Fruit fly (Drosophila melanogaster) whole organism, embryonic: ENCODE data around the gene Cpr76Bb.
A peak's percentile ranks its signal among the peaks of the same experiment; 100 is the strongest.

Source experiments
- Bdp1 ChIP-seq: fragments of 200-800 bp; sonication (Bioruptor generic); optimal IDR thresholded peaks from 3 replicates; lab custom pipeline; 2016; ENCODE audit warnings: missing biosample characterization, missing genetic modification characterization
- CG10267 ChIP-seq: fragments of 200-800 bp; sonication (Bioruptor generic); optimal IDR thresholded peaks from 2 replicates; lab custom pipeline; 2018; ENCODE audit warnings: missing biosample characterization, mild to moderate bottlenecking, missing genetic modification characterization, moderate library complexity
- CG11085 ChIP-seq: fragments of 200-800 bp; sonication (Bioruptor generic); IDR thresholded peaks from 2 replicates; pipeline ENCODE4 v1.3.6; 2022; ENCODE audit warnings: missing biosample characterization, missing genetic modification characterization
- CG11696 ChIP-seq: fragments of 200-800 bp; sonication (Bioruptor generic); IDR thresholded peaks from 2 replicates; pipeline ENCODE4 v1.3.6; 2022; ENCODE audit warnings: missing biosample characterization, missing genetic modification characterization
- CG11723 ChIP-seq: fragments of 200-800 bp; sonication (Bioruptor generic); optimal IDR thresholded peaks from 2 replicates; lab custom pipeline; 2017; ENCODE audit warnings: missing biosample characterization, mild to moderate bottlenecking, missing genetic modification characterization
- CG12769 ChIP-seq: fragments of 200-800 bp; sonication (Bioruptor generic); optimal IDR thresholded peaks from 2 replicates; lab custom pipeline; 2019; ENCODE audit warnings: missing biosample characterization, mild to moderate bottlenecking, missing genetic modification characterization, moderate library complexity
- CG13296 ChIP-seq: fragments of 200-800 bp; sonication (Bioruptor generic); optimal IDR thresholded peaks from 3 replicates; lab custom pipeline; 2018; ENCODE audit warnings: missing biosample characterization, mild to moderate bottlenecking, missing genetic modification characterization
- CG15011 ChIP-seq: fragments of 200-800 bp; sonication (Bioruptor generic); optimal IDR thresholded peaks from 3 replicates; lab custom pipeline; 2018; ENCODE audit warnings: missing biosample characterization, mild to moderate bottlenecking, missing genetic modification characterization
- CG1602 ChIP-seq: fragments of 200-800 bp; sonication (Bioruptor generic); optimal IDR thresholded peaks from 3 replicates; lab custom pipeline; 2016; ENCODE audit warnings: missing biosample characterization, missing genetic modification characterization
- CG17802 ChIP-seq: fragments of 200-800 bp; sonication (Bioruptor generic); optimal IDR thresholded peaks from 2 replicates; lab custom pipeline; 2018; ENCODE audit warnings: missing biosample characterization, mild to moderate bottlenecking, missing genetic modification characterization, moderate library complexity
- CG18262 ChIP-seq: fragments of 200-800 bp; optimal IDR thresholded peaks from 3 replicates; lab custom pipeline; 2019; ENCODE audit warnings: missing biosample characterization, mild to moderate bottlenecking, missing genetic modification characterization, moderate library complexity
- CG2889 ChIP-seq: fragments of 200-800 bp; sonication (Bioruptor generic); IDR thresholded peaks from 3 replicates; pipeline ENCODE4 v1.3.6; 2022; ENCODE audit warnings: missing biosample characterization, missing genetic modification characterization
- CG3065 ChIP-seq: fragments of 200-800 bp; sonication (Bioruptor generic); optimal IDR thresholded peaks from 2 replicates; lab custom pipeline; 2016; ENCODE audit warnings: missing biosample characterization, missing genetic modification characterization
- CG34422 ChIP-seq: fragments of 200-800 bp; sonication (Bioruptor generic); IDR thresholded peaks from 3 replicates; pipeline ENCODE4 v1.3.6; 2022; ENCODE audit warnings: missing biosample characterization, missing genetic modification characterization
- CG3995 ChIP-seq: fragments of 200-800 bp; sonication (Bioruptor generic); optimal IDR thresholded peaks from 3 replicates; lab custom pipeline; 2016; ENCODE audit warnings: missing biosample characterization, missing genetic modification characterization
- CG7271 ChIP-seq: fragments of 200-800 bp; sonication (Bioruptor generic); optimal IDR thresholded peaks from 2 replicates; lab custom pipeline; 2018; ENCODE audit warnings: missing biosample characterization, mild to moderate bottlenecking, missing genetic modification characterization, moderate library complexity
- CG7556 ChIP-seq: fragments of 200-800 bp; sonication (Bioruptor generic); optimal IDR thresholded peaks from 2 replicates; lab custom pipeline; 2017; ENCODE audit warnings: missing biosample characterization, mild to moderate bottlenecking, missing genetic modification characterization
- Camta ChIP-seq: fragments of 200-800 bp; sonication (Bioruptor generic); optimal IDR thresholded peaks from 2 replicates; lab custom pipeline; 2016; ENCODE audit warnings: missing biosample characterization, missing genetic modification characterization
- Dek ChIP-seq: fragments of 200-800 bp; sonication (Bioruptor generic); optimal IDR thresholded peaks from 3 replicates; lab custom pipeline; 2019; ENCODE audit warnings: missing biosample characterization, mild to moderate bottlenecking, missing genetic modification characterization, moderate library complexity
- Doc2 ChIP-seq: fragments of 200-800 bp; sonication (Bioruptor generic); IDR thresholded peaks from 2 replicates; pipeline ENCODE4 v1.3.6; 2022; ENCODE audit warnings: missing biosample characterization, missing genetic modification characterization
- Drgx ChIP-seq: fragments of 200-800 bp; sonication (Bioruptor generic); IDR thresholded peaks from 2 replicates; pipeline ENCODE4 v1.3.6; 2022; ENCODE audit warnings: missing biosample characterization, missing genetic modification characterization
- ERR ChIP-seq: fragments of 200-800 bp; sonication (Bioruptor generic); optimal IDR thresholded peaks from 2 replicates; lab custom pipeline; 2016; ENCODE audit warnings: missing biosample characterization, missing genetic modification characterization
- Ets97D ChIP-seq: fragments of 200-800 bp; sonication (Bioruptor generic); optimal IDR thresholded peaks from 3 replicates; lab custom pipeline; 2016; ENCODE audit warnings: missing biosample characterization, missing genetic modification characterization
- HLHmδ ChIP-seq: fragments of 200-800 bp; sonication (Bioruptor generic); optimal IDR thresholded peaks from 2 replicates; lab custom pipeline; 2018; ENCODE audit warnings: missing biosample characterization, mild to moderate bottlenecking, missing genetic modification characterization, moderate library complexity
- Lpt ChIP-seq: fragments of >200 bp; optimal IDR thresholded peaks from 2 replicates; lab custom pipeline; 2018; ENCODE audit warnings: missing biosample characterization, missing genetic modification characterization
- NC2β ChIP-seq: fragments of 200-800 bp; sonication (Bioruptor generic); optimal IDR thresholded peaks from 2 replicates; lab custom pipeline; 2016; ENCODE audit warnings: missing biosample characterization, missing genetic modification characterization
- NK7.1 ChIP-seq: fragments of 200-800 bp; sonication (Bioruptor generic); optimal IDR thresholded peaks from 3 replicates; lab custom pipeline; 2016; ENCODE audit warnings: missing biosample characterization, missing genetic modification characterization
- Oaz ChIP-seq: fragments of 200-800 bp; sonication (Bioruptor generic); IDR thresholded peaks from 2 replicates; pipeline ENCODE4 v1.3.6; 2022; ENCODE audit warnings: missing biosample characterization, missing genetic modification characterization
- Scr ChIP-seq: fragments of 200-800 bp; sonication (Bioruptor generic); IDR thresholded peaks from 2 replicates; pipeline ENCODE4 v1.3.6; 2022; ENCODE audit warnings: missing biosample characterization, missing genetic modification characterization; ENCODE audit not compliant: partially characterized antibody
- ab ChIP-seq: fragments of 200-800 bp; sonication (Bioruptor generic); optimal IDR thresholded peaks from 2 replicates; lab custom pipeline; 2016; ENCODE audit warnings: missing biosample characterization, missing genetic modification characterization
- bsh ChIP-seq, 2 experiments: fragments of 200-800 bp; sonication (Bioruptor generic); optimal IDR thresholded peaks; 2 replicates each; lab custom pipeline; 2017 to 2018; ENCODE audit warnings: mild to moderate bottlenecking in 2 of 2, missing biosample characterization in 2 of 2, missing genetic modification characterization in 2 of 2, moderate library complexity in 1 of 2
- croc ChIP-seq: fragments of 200-800 bp; sonication (Bioruptor generic); conservative IDR thresholded peaks from 3 replicates; pipeline ENCODE4 v1.3.6; 2022; ENCODE audit warnings: missing biosample characterization, missing genetic modification characterization
- crol ChIP-seq: fragments of 200-800 bp; sonication (Bioruptor generic); IDR thresholded peaks from 2 replicates; pipeline ENCODE4 v1.3.6; 2022; ENCODE audit warnings: missing biosample characterization, missing genetic modification characterization
- dan ChIP-seq: fragments of 200-800 bp; sonication (Bioruptor generic); IDR thresholded peaks from 2 replicates; pipeline ENCODE4 v1.3.6; 2022; ENCODE audit warnings: missing biosample characterization, missing genetic modification characterization
- dati ChIP-seq: fragments of 200-800 bp; sonication (Bioruptor generic); IDR thresholded peaks from 2 replicates; pipeline ENCODE4 v1.3.6; 2022; ENCODE audit warnings: missing biosample characterization, missing genetic modification characterization
- dm ChIP-seq: fragments of 200-800 bp; sonication (Bioruptor generic); optimal IDR thresholded peaks from 3 replicates; lab custom pipeline; 2016; ENCODE audit warnings: missing biosample characterization, missing genetic modification characterization
- en ChIP-seq: fragments of 200-800 bp; sonication (Bioruptor generic); optimal IDR thresholded peaks from 2 replicates; lab custom pipeline; 2016; ENCODE audit warnings: missing biosample characterization, missing genetic modification characterization
- fd3F ChIP-seq: fragments of 200-800 bp; sonication (Bioruptor generic); optimal IDR thresholded peaks from 2 replicates; lab custom pipeline; 2018; ENCODE audit warnings: missing biosample characterization, mild to moderate bottlenecking, missing genetic modification characterization, moderate library complexity
- insv ChIP-seq, 2 experiments: fragments of 200-800 bp; sonication (Bioruptor generic); optimal IDR thresholded peaks; 3 replicates each; lab custom pipeline; 2016 to 2018; ENCODE audit warnings: missing biosample characterization in 2 of 2, missing genetic modification characterization in 2 of 2
- kay ChIP-seq: fragments of 200-800 bp; sonication (Bioruptor generic); optimal IDR thresholded peaks from 2 replicates; lab custom pipeline; 2016; ENCODE audit warnings: missing biosample characterization, missing genetic modification characterization
- lmd ChIP-seq: fragments of 200-800 bp; sonication (Bioruptor generic); IDR thresholded peaks from 2 replicates; pipeline ENCODE4 v1.3.6; 2022; ENCODE audit warnings: missing biosample characterization, missing genetic modification characterization
- mirr ChIP-seq: fragments of 200-800 bp; sonication (Bioruptor generic); optimal IDR thresholded peaks from 3 replicates; lab custom pipeline; 2018; ENCODE audit warnings: missing biosample characterization, mild to moderate bottlenecking, missing genetic modification characterization
- pfk ChIP-seq: fragments of 200-800 bp; sonication (Bioruptor generic); optimal IDR thresholded peaks from 2 replicates; lab custom pipeline; 2018; ENCODE audit warnings: missing biosample characterization, mild to moderate bottlenecking, missing genetic modification characterization, moderate library complexity
- pita ChIP-seq: fragments of 200-800 bp; sonication (Bioruptor generic); optimal IDR thresholded peaks from 2 replicates; lab custom pipeline; 2017; ENCODE audit warnings: missing biosample characterization, mild to moderate bottlenecking, missing genetic modification characterization
- psq ChIP-seq: fragments of 200-800 bp; sonication (Bioruptor generic); optimal IDR thresholded peaks from 2 replicates; lab custom pipeline; 2017; ENCODE audit warnings: missing biosample characterization, missing genetic modification characterization
- shn ChIP-seq: fragments of 200-800 bp; sonication (Bioruptor generic); optimal IDR thresholded peaks from 3 replicates; lab custom pipeline; 2016; ENCODE audit warnings: missing biosample characterization, missing genetic modification characterization
- sim ChIP-seq: fragments of 200-800 bp; sonication (Bioruptor generic); IDR thresholded peaks from 2 replicates; pipeline ENCODE4 v1.3.6; 2022; ENCODE audit warnings: missing biosample characterization, missing genetic modification characterization
- sisA ChIP-seq: fragments of 200-800 bp; sonication (Bioruptor generic); IDR thresholded peaks from 2 replicates; pipeline ENCODE4 v1.3.6; 2022; ENCODE audit warnings: missing biosample characterization, missing genetic modification characterization
- slp2 ChIP-seq: fragments of 200-800 bp; sonication (Bioruptor generic); optimal IDR thresholded peaks from 2 replicates; lab custom pipeline; 2016; ENCODE audit warnings: missing biosample characterization, missing genetic modification characterization
- vfl ChIP-seq: fragments of 200-800 bp; sonication (Bioruptor generic); optimal IDR thresholded peaks from 2 replicates; lab custom pipeline; 2016; ENCODE audit warnings: missing biosample characterization, missing genetic modification characterization
- zen2 ChIP-seq: fragments of 200-800 bp; sonication (Bioruptor generic); IDR thresholded peaks from 3 replicates; pipeline ENCODE4 v1.3.6; 2022; ENCODE audit warnings: missing biosample characterization, missing genetic modification characterization; ENCODE audit not compliant: partially characterized antibody
- zfh2 ChIP-seq: fragments of 200-800 bp; sonication (Bioruptor generic); optimal IDR thresholded peaks from 2 replicates; lab custom pipeline; 2016; ENCODE audit warnings: missing biosample characterization, missing genetic modification characterization

Gene Cpr76Bb

dm6 chr3L:19552136-19552773 is 32.8 kb downstream of the Cpr76Bb start, which contains the start of the genes Ltn1 and CG9300 (continued):
- TF ChIP-seq Oaz (no peak), CG1602 (GFP tag; lab: Kevin White, UChicago) (no peak), Ets97D (GFP tag; lab: Kevin White, UChicago) (peak; percentile 77), pfk (GFP tag; lab: Kevin White, UChicago) (no peak), croc (no peak), dati (GFP tag; lab: Robert Waterston, UW) (no peak), psq (GFP tag; lab: Kevin White, UChicago) (peak; percentile 14), vfl (GFP tag; lab: Kevin White, UChicago) (peak; percentile 0), NK7.1 (GFP tag; lab: Kevin White, UChicago) (no peak), insv (GFP tag; optimal IDR thresholded peaks at IDR 0.05; lab: Kevin White, UChicago) (peak in 1 of 2 experiments; percentile 55), CG3995 (GFP tag; lab: Kevin White, UChicago) (no peak), Bdp1 (peak; percentile 24), CG17802 (tag; lab: Kevin White, UChicago) (no peak), shn (GFP tag; lab: Kevin White, UChicago) (peak; percentile 30), CG11723 (GFP tag; lab: Kevin White, UChicago) (no peak), CG7271 (no peak), CG10267 (tag; lab: Kevin White, UChicago) (no peak), lmd (GFP tag; lab: Robert Waterston, UW) (no peak; the same call in 1 of the 2 replicates), HLHmδ (GFP tag; lab: Kevin White, UChicago) (peak; percentile 74), Dek (no peak), fd3F (no peak), Doc2 (GFP tag; lab: Robert Waterston, UW) (no peak), sisA (GFP tag; lab: Robert Waterston, UW) (no peak), CG12769 (tag; lab: Kevin White, UChicago) (no peak), CG34422 (peak; percentile 93), sim (GFP tag; lab: Robert Waterston, UW) (no peak), bsh (GFP tag; optimal IDR thresholded peaks at IDR 0.05; lab: Kevin White, UChicago) (no peak), CG11696 (no peak), CG7556 (GFP tag; lab: Kevin White, UChicago) (no peak), dan (GFP tag; lab: Robert Waterston, UW) (no peak), zen2 (GFP tag; lab: Robert Waterston, UW) (peak; percentile 12; the same call in 2 of the 3 replicates), Camta (GFP tag; lab: Kevin White, UChicago) (no peak), mirr (GFP tag; lab: Kevin White, UChicago) (no peak), kay (no peak), CG11085 (GFP tag; lab: Robert Waterston, UW) (no peak), NC2β (GFP tag; lab: Kevin White, UChicago) (peak; percentile 54), pita (GFP tag; lab: Kevin White, UChicago) (no peak), CG13296 (GFP tag; lab: Kevin White, UChicago) (no peak), CG15011 (GFP tag; lab: Kevin White, UChicago) (no peak), Scr (GFP tag; lab: Robert Waterston, UW) (peak; percentile 56), crol (GFP tag; lab: Robert Waterston, UW) (no peak), dm (GFP tag; lab: Kevin White, UChicago) (peak; percentile 99), ERR (no peak), en (GFP tag; lab: Kevin White, UChicago) (no peak), Drgx (GFP tag; lab: Robert Waterston, UW) (no peak), CG3065 (GFP tag; lab: Kevin White, UChicago) (no peak), CG18262 (no peak), slp2 (no peak), ab (GFP tag; lab: Kevin White, UChicago) (no peak), zfh2 (GFP tag; lab: Kevin White, UChicago) (peak; percentile 18), Lpt (GFP tag; lab: Kevin White, UChicago) (no peak), CG2889 (GFP tag; lab: Robert Waterston, UW) (no peak)
